Worm (Caenorhabditis elegans) whole organism, mixed stage, embryonic: ENCODE measurements around the gene phat-7.

Experiments
- ces-1 ChIP-seq: fragments of 150-350 bp; optimal IDR thresholded peaks from 2 replicates; lab custom pipeline; 2014; ENCODE audit warnings: missing biosample characterization, missing genetic modification reagents, missing genetic modification characterization
- elt-1 ChIP-seq: sonication (generic microtip); optimal IDR thresholded peaks from 2 replicates; lab custom pipeline; 2017; ENCODE audit warnings: missing genetic modification characterization, mild to moderate bottlenecking, missing compliant biosample characterization, antibody characterized with exemption, moderate library complexity, borderline replicate concordance; ENCODE audit not compliant: insufficient read depth
- mls-2 ChIP-seq: sonication (generic microtip); optimal IDR thresholded peaks from 2 replicates; lab custom pipeline; 2016; ENCODE audit warnings: mild to moderate bottlenecking, missing genetic modification characterization, moderate library complexity, missing compliant biosample characterization
- nhr-12 ChIP-seq: fragments of 150-350 bp; optimal IDR thresholded peaks from 2 replicates; lab custom pipeline; 2014; ENCODE audit warnings: missing biosample characterization, missing genetic modification characterization
- nhr-237 ChIP-seq: fragments of 150-350 bp; optimal IDR thresholded peaks from 2 replicates; lab custom pipeline; 2014; ENCODE audit warnings: missing biosample characterization, missing genetic modification characterization
- nhr-76 ChIP-seq: sonication (generic microtip); optimal IDR thresholded peaks from 2 replicates; lab custom pipeline; 2017; ENCODE audit warnings: missing biosample characterization, missing genetic modification characterization
- pha-4 ChIP-seq: fragments of 150-350 bp; optimal IDR thresholded peaks from 2 replicates; lab custom pipeline; 2018; ENCODE audit warnings: missing biosample characterization, missing genetic modification reagents, missing genetic modification characterization
- sptf-1 ChIP-seq: sonication (generic microtip); optimal IDR thresholded peaks from 2 replicates; lab custom pipeline; 2017; ENCODE audit warnings: mild to moderate bottlenecking, missing genetic modification characterization, moderate library complexity, missing compliant biosample characterization
- unc-39 ChIP-seq: fragments of 150-350 bp; optimal IDR thresholded peaks from 2 replicates; lab custom pipeline; 2014; ENCODE audit warnings: missing biosample characterization, missing genetic modification characterization
- unc-62 ChIP-seq: fragments of 150-350 bp; optimal IDR thresholded peaks from 2 replicates; lab custom pipeline; 2014; ENCODE audit warnings: missing biosample characterization, missing genetic modification reagents, missing genetic modification characterization

- TF ChIP-seq sptf-1 (tag; lab: Kevin White, UChicago) (no peak), nhr-76 (tag; lab: Kevin White, UChicago) (no peak), pha-4 (tag; lab: Kevin White, UChicago) (no peak), unc-39 (tag; lab: Kevin White, UChicago) (no peak), nhr-237 (tag; lab: Kevin White, UChicago) (no peak), nhr-12 (tag; lab: Kevin White, UChicago) (no peak), ces-1 (GFP tag; lab: Kevin White, UChicago) (no peak), elt-1 (tag; lab: Kevin White, UChicago) (no peak), unc-62 (GFP tag; lab: Kevin White, UChicago) (no peak), mls-2 (tag; lab: Kevin White, UChicago) (no peak)
Observed at ce11 chrV:4007927-4008326, 38.3 kb upstream of the phat-7 start, which contains the start of gene srh-7.
